Worm (Caenorhabditis elegans) whole organism, young adult: ENCODE results near the gene Y116A8C.19.
A peak's percentile ranks its signal among the peaks of the same experiment; 100 is the strongest.

Experiments used
- D2030.7 ChIP-seq: fragments of 200-800 bp; sonication (Bioruptor generic); IDR thresholded peaks from 2 replicates; pipeline ENCODE4 v1.3.6; 2022; ENCODE audit warnings: missing genetic modification reagents, missing genetic modification characterization, missing compliant biosample characterization
- F23B12.7 ChIP-seq: sonication (generic microtip); optimal IDR thresholded peaks from 2 replicates; lab custom pipeline; 2017; ENCODE audit warnings: missing genetic modification characterization, mild to moderate bottlenecking, missing compliant biosample characterization, antibody characterized with exemption, moderate library complexity; ENCODE audit not compliant: insufficient read depth
- F39B2.1 ChIP-seq: fragments of 200-800 bp; sonication (Bioruptor generic); IDR thresholded peaks from 2 replicates; pipeline ENCODE4 v1.3.6; 2022; ENCODE audit warnings: missing genetic modification reagents, missing genetic modification characterization, missing compliant biosample characterization
- Y67H2A.10 ChIP-seq: fragments of 200-800 bp; sonication (Bioruptor generic); conservative IDR thresholded peaks from 2 replicates; pipeline ENCODE4 v1.3.6; 2022; ENCODE audit warnings: missing genetic modification reagents, missing genetic modification characterization, missing compliant biosample characterization
- ZK185.1 ChIP-seq: sonication (generic microtip); optimal IDR thresholded peaks from 2 replicates; lab custom pipeline; 2016; ENCODE audit warnings: mild to moderate bottlenecking, missing genetic modification characterization, missing compliant biosample characterization; ENCODE audit not compliant: poor library complexity, severe bottlenecking
- attf-6 ChIP-seq: fragments of 200-800 bp; sonication (Bioruptor generic); IDR thresholded peaks from 2 replicates; pipeline ENCODE4 v1.3.6; 2022; ENCODE audit warnings: missing genetic modification reagents, missing genetic modification characterization, missing compliant biosample characterization
- ceh-100 ChIP-seq: fragments of 200-800 bp; sonication (Bioruptor generic); IDR thresholded peaks from 2 replicates; pipeline ENCODE4 v1.3.6; 2022; ENCODE audit warnings: missing genetic modification reagents, missing genetic modification characterization, missing compliant biosample characterization
- dpl-1 ChIP-seq: fragments of 150-350 bp; optimal IDR thresholded peaks from 2 replicates; lab custom pipeline; 2014; ENCODE audit warnings: missing biosample characterization, missing genetic modification reagents, missing genetic modification characterization
- efl-1 ChIP-seq: fragments of 150-350 bp; optimal IDR thresholded peaks from 2 replicates; lab custom pipeline; 2014; ENCODE audit warnings: missing biosample characterization, missing genetic modification reagents, missing genetic modification characterization
- hmg-1.2 ChIP-seq: fragments of 200-800 bp; sonication (Bioruptor generic); IDR thresholded peaks from 2 replicates; pipeline ENCODE4 v1.3.6; 2022; ENCODE audit warnings: missing genetic modification reagents, missing genetic modification characterization, missing compliant biosample characterization
- let-607 ChIP-seq, 2 experiments: fragments of 200-800 bp in 1 of 2; sonication (Bioruptor generic) in 1 of 2; sonication (generic microtip) in 1 of 2; optimal IDR thresholded peaks; 2 replicates each; lab custom pipeline; 2016 to 2018; ENCODE audit warnings: mild to moderate bottlenecking in 2 of 2, missing compliant biosample characterization in 2 of 2, missing genetic modification characterization in 2 of 2, moderate library complexity in 2 of 2, missing genotype in 1 of 2
- lin-35 ChIP-seq, 3 experiments: fragments of 150-350 bp in 2 of 3; sonication (generic microtip) in 1 of 3; optimal IDR thresholded peaks; 2 replicates each; lab custom pipeline; 2014 to 2018; ENCODE audit warnings: missing biosample characterization in 3 of 3, missing genetic modification characterization in 3 of 3, missing genetic modification reagents in 3 of 3
- lin-54 ChIP-seq: fragments of 200-800 bp; sonication (Bioruptor generic); optimal IDR thresholded peaks from 2 replicates; lab custom pipeline; 2018; ENCODE audit warnings: mild to moderate bottlenecking, missing genetic modification characterization, missing compliant biosample characterization
- lir-1 ChIP-seq: fragments of 200-800 bp; sonication (Bioruptor generic); conservative IDR thresholded peaks from 2 replicates; pipeline ENCODE4 v1.3.6; 2022; ENCODE audit warnings: missing genetic modification reagents, missing genetic modification characterization, missing compliant biosample characterization
- lsl-1 ChIP-seq: fragments of 200-800 bp; sonication (Bioruptor generic); optimal IDR thresholded peaks from 2 replicates; lab custom pipeline; 2018; ENCODE audit warnings: mild to moderate bottlenecking, missing genetic modification characterization, moderate library complexity, missing compliant biosample characterization
- madf-10 ChIP-seq: sonication (generic microtip); optimal IDR thresholded peaks from 2 replicates; lab custom pipeline; 2016; ENCODE audit warnings: mild to moderate bottlenecking, missing genetic modification characterization, missing compliant biosample characterization
- madf-6 ChIP-seq: fragments of 200-800 bp; sonication (Bioruptor generic); IDR thresholded peaks from 2 replicates; pipeline ENCODE4 v1.3.6; 2022; ENCODE audit warnings: missing genetic modification reagents, missing genetic modification characterization, missing compliant biosample characterization
- mel-28 ChIP-seq: sonication (generic microtip); optimal IDR thresholded peaks from 2 replicates; lab custom pipeline; 2016; ENCODE audit warnings: borderline replicate concordance, mild to moderate bottlenecking, missing genetic modification characterization, missing compliant biosample characterization
- mxl-1 ChIP-seq: sonication (generic microtip); optimal IDR thresholded peaks from 2 replicates; lab custom pipeline; 2016; ENCODE audit warnings: missing genetic modification characterization, missing compliant biosample characterization
- nfya-2 ChIP-seq: fragments of 200-800 bp; sonication (Bioruptor generic); IDR thresholded peaks from 2 replicates; pipeline ENCODE4 v1.3.6; 2022; ENCODE audit warnings: missing genetic modification reagents, missing genetic modification characterization, missing compliant biosample characterization
- nhr-120 ChIP-seq: fragments of 200-800 bp; sonication (Bioruptor generic); IDR thresholded peaks from 2 replicates; pipeline ENCODE4 v1.3.6; 2022; ENCODE audit warnings: missing genetic modification characterization, missing compliant biosample characterization
- pbrm-1 ChIP-seq: fragments of 200-800 bp; sonication (Bioruptor generic); IDR thresholded peaks from 2 replicates; pipeline ENCODE4 v1.3.6; 2022; ENCODE audit warnings: missing genetic modification reagents, missing genetic modification characterization, missing compliant biosample characterization
- rec-8 ChIP-seq, 2 experiments: sonication (generic microtip); optimal IDR thresholded peaks; 2 replicates each; lab custom pipeline; 2016; ENCODE audit warnings: mild to moderate bottlenecking in 2 of 2, missing genetic modification characterization in 2 of 2, missing genetic modification reagents in 2 of 2, missing genotype in 2 of 2, missing biosample characterization in 1 of 2, missing compliant biosample characterization in 1 of 2, moderate library complexity in 1 of 2
- snpc-1.3 ChIP-seq: sonication (generic microtip); optimal IDR thresholded peaks from 2 replicates; lab custom pipeline; 2017; ENCODE audit warnings: missing genetic modification characterization, mild to moderate bottlenecking, missing compliant biosample characterization, antibody characterized with exemption, moderate library complexity, missing genotype, missing genetic modification reagents; ENCODE audit not compliant: insufficient read depth
- snpc-3.4 ChIP-seq: sonication (generic microtip); optimal IDR thresholded peaks from 2 replicates; lab custom pipeline; 2017; ENCODE audit warnings: missing genetic modification characterization, mild to moderate bottlenecking, missing compliant biosample characterization, antibody characterized with exemption, moderate library complexity, missing genotype, missing genetic modification reagents
- snpc-4 ChIP-seq, 5 experiments: fragments of 150-350 bp in 1 of 5; sonication (generic microtip) in 4 of 5; optimal IDR thresholded peaks; 2 replicates each; lab custom pipeline; 2014 to 2018; ENCODE audit warnings: missing genetic modification characterization in 5 of 5, missing biosample characterization in 3 of 5, antibody characterized with exemption in 2 of 5, mild to moderate bottlenecking in 2 of 5, missing compliant biosample characterization in 2 of 5, missing genotype in 2 of 5, moderate library complexity in 2 of 5, missing genetic modification reagents in 1 of 5
- tbp1 ChIP-seq: fragments of 200-800 bp; sonication (Bioruptor generic); optimal IDR thresholded peaks from 2 replicates; lab custom pipeline; 2018; ENCODE audit warnings: mild to moderate bottlenecking, missing genetic modification characterization, missing compliant biosample characterization
- unc-130 ChIP-seq: sonication (generic microtip); optimal IDR thresholded peaks from 2 replicates; lab custom pipeline; 2016; ENCODE audit warnings: missing genetic modification reagents, missing genetic modification characterization, missing compliant biosample characterization

Gene Y116A8C.19

DNA sequence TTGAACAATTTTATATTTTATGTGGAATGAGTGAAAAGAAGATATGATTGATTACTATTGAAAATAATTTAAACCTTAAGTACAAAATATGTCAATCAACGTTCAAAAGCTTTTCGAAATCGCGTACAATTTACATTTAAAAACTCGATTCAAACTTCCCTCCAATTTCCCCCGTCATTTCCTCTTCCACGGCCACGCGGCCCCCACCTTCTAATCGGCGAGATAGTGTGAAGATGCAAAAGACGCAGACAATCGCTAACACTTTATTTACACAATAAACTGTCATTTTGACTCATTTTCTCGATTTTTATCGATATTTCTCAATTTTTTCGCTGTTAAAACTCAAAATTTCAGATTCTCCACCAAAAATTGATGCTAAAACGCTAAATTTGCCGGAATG lies 44.0 kb downstream of the Y116A8C.19 start, which contains the start of gene rom-4:
TSS of gene rom-4 (plus strand) at position 398 of the 400 bp plus-strand sequence.
- TF ChIP-seq snpc-3.4 (tag; lab: Kevin White, UChicago): peak; percentile 53
- TF ChIP-seq lir-1 (GFP tag; lab: Robert Waterston, UW): no peak
- TF ChIP-seq D2030.7 (GFP tag; lab: Robert Waterston, UW): peak; percentile 52; the same call in 1 of the 2 replicates
- peak; percentile 37 for TF ChIP-seq madf-10 (tag; lab: Kevin White, UChicago)
- TF ChIP-seq rec-8 (tag; optimal IDR thresholded peaks at IDR 0.05; lab: Kevin White, UChicago): peak in 1 of 2 experiments; percentile 13
- 0 out of 2 replicates have a peak, but pooled peaks have one; percentile 26 for TF ChIP-seq Y67H2A.10
- peak; percentile 92 for TF ChIP-seq attf-6 (GFP tag; lab: Robert Waterston, UW)
- peak; percentile 5 for TF ChIP-seq F23B12.7
- TF ChIP-seq tbp1 (GFP tag; lab: Kevin White, UChicago): peak; percentile 69
- TF ChIP-seq unc-130 (GFP tag; lab: Kevin White, UChicago): peak; percentile 71
- TF ChIP-seq mel-28 (tag; lab: Kevin White, UChicago): no peak
- peak in 1 of 3 experiments; percentile 76 for TF ChIP-seq lin-35 (GFP tag; optimal IDR thresholded peaks at IDR 0.05; lab: Kevin White, UChicago)
- TF ChIP-seq nfya-2 (GFP tag; lab: Robert Waterston, UW): no peak
- no peak for TF ChIP-seq mxl-1 (tag; lab: Kevin White, UChicago)
- TF ChIP-seq efl-1 (GFP tag; lab: Kevin White, UChicago): peak; percentile 79
- TF ChIP-seq lsl-1: peak; percentile 49
- no peak for TF ChIP-seq pbrm-1 (GFP tag; lab: Robert Waterston, UW)
- no peak for TF ChIP-seq madf-6
- TF ChIP-seq ceh-100: peak; percentile 65
- TF ChIP-seq dpl-1 (GFP tag; lab: Kevin White, UChicago): peak; percentile 68
- peak; percentile 85 for TF ChIP-seq snpc-1.3 (tag; lab: Kevin White, UChicago)
- TF ChIP-seq lin-54 (GFP tag; lab: Kevin White, UChicago): peak; percentile 95
- TF ChIP-seq F39B2.1 (GFP tag; lab: Robert Waterston, UW): no peak
- peak; percentile 84 for TF ChIP-seq ZK185.1 (tag; lab: Kevin White, UChicago)
- TF ChIP-seq hmg-1.2 (GFP tag; lab: Robert Waterston, UW): peak; percentile 95
- peak in 1 of 2 experiments; percentile 13 for TF ChIP-seq let-607 (tag; optimal IDR thresholded peaks at IDR 0.05; lab: Kevin White, UChicago)
- peak; percentile 88 for TF ChIP-seq snpc-4 (GFP tag; optimal IDR thresholded peaks at IDR 0.05; lab: Kevin White, UChicago)
- peak; percentile 8 to 95 (median 92) for TF ChIP-seq snpc-4 (tag; optimal IDR thresholded peaks at IDR 0.05; lab: Kevin White, UChicago)
- no peak for TF ChIP-seq nhr-120 (GFP tag; lab: Robert Waterston, UW)
- TF ChIP-seq, all 124 proteins: peak for 20
